Worm (Caenorhabditis elegans): ENCODE data around the gene htas-1.

- TF ChIP-seq cog-1 (tag; optimal IDR thresholded peaks at IDR 0.05): no peak
- TF ChIP-seq tab-1 (GFP tag; IDR thresholded peaks at IDR 0.05): no peak
- TF ChIP-seq ztf-23 (GFP tag; IDR thresholded peaks at IDR 0.05): no peak
- TF ChIP-seq med-1 (GFP tag; optimal IDR thresholded peaks at IDR 0.05; ENCODE audit: insufficient read depth): no peak
- TF ChIP-seq ref-1 (GFP tag; conservative IDR thresholded peaks at IDR 0.05): no peak
Measured at ce11 chrIV:9634848-9635247, 48.5 kb downstream of the htas-1 start, which contains the start of gene mca-1.
